Fruit fly (Drosophila melanogaster): ENCODE data around the gene Gorab.

Gene Gorab

dm6 chr3L:17407480-17408093 is 21.0 kb downstream of the Gorab start:
- TF ChIP-seq noc (tag; optimal IDR thresholded peaks at IDR 0.05), result no peak

dm6 chr3L:17407073-17407472 is 21.6 kb downstream of the Gorab start:
- no peak for TF ChIP-seq noc (tag; optimal IDR thresholded peaks at IDR 0.05)

- no peak for TF ChIP-seq noc (tag; optimal IDR thresholded peaks at IDR 0.05)
Observed at dm6 chr3L:17404646-17405045, 24.0 kb downstream of the Gorab start.

dm6 chr3L:17403268-17403667 is 25.4 kb downstream of the Gorab start:
- no peak for TF ChIP-seq noc (tag; optimal IDR thresholded peaks at IDR 0.05)

dm6 chr3L:17402399-17402798 is 26.2 kb downstream of the Gorab start:
- TF ChIP-seq noc (tag; optimal IDR thresholded peaks at IDR 0.05), result no peak

dm6 chr3L:17401411-17401810 is 27.2 kb downstream of the Gorab start:
- TF ChIP-seq noc (tag; optimal IDR thresholded peaks at IDR 0.05), result no peak

dm6 chr3L:17400911-17401310 is 27.7 kb downstream of the Gorab start:
- no peak for TF ChIP-seq noc (tag; optimal IDR thresholded peaks at IDR 0.05)

dm6 chr3L:17399014-17399413 is 29.6 kb downstream of the Gorab start:
- no peak for TF ChIP-seq noc (tag; optimal IDR thresholded peaks at IDR 0.05)

- no peak for TF ChIP-seq noc (tag; optimal IDR thresholded peaks at IDR 0.05)
Observed at dm6 chr3L:17394435-17395017, 34.1 kb downstream of the Gorab start.

- no peak for TF ChIP-seq noc (tag; optimal IDR thresholded peaks at IDR 0.05)
Observed at dm6 chr3L:17393098-17393497, 35.5 kb downstream of the Gorab start.

dm6 chr3L:17392412-17392811 is 36.2 kb downstream of the Gorab start:
- TF ChIP-seq noc (tag; optimal IDR thresholded peaks at IDR 0.05), result no peak

dm6 chr3L:17391132-17391531 is 37.5 kb downstream of the Gorab start:
- no peak for TF ChIP-seq noc (tag; optimal IDR thresholded peaks at IDR 0.05)

dm6 chr3L:17388895-17389294 is 39.7 kb downstream of the Gorab start, which contains the start of gene CG13731:
TSS of gene CG13731 (minus strand) at chr3L:17388956.
- TF ChIP-seq noc (tag; optimal IDR thresholded peaks at IDR 0.05), result no peak

- TF ChIP-seq noc (tag; optimal IDR thresholded peaks at IDR 0.05), result no peak
Observed at dm6 chr3L:17386612-17387382, 41.8 kb downstream of the Gorab start.

- no peak for TF ChIP-seq noc (tag; optimal IDR thresholded peaks at IDR 0.05)
Observed at dm6 chr3L:17383714-17384113, 44.9 kb downstream of the Gorab start.

- TF ChIP-seq noc (tag; optimal IDR thresholded peaks at IDR 0.05), result no peak
Observed at dm6 chr3L:17383285-17383684, 45.4 kb downstream of the Gorab start.

dm6 chr3L:17382628-17383027 is 46.0 kb downstream of the Gorab start, which contains the start of gene CG13728:
TSS of gene CG13728 (minus strand) at chr3L:17382728.
- no peak for TF ChIP-seq noc (tag; optimal IDR thresholded peaks at IDR 0.05)

Data from whole organism, larva.